Fruit fly (Drosophila melanogaster) whole organism, larva: ENCODE data around the gene Dhc36C.

Source experiments
- noc ChIP-seq: fragments of 200-800 bp; sonication (Bioruptor generic); optimal IDR thresholded peaks from 3 replicates; lab custom pipeline; 2019; ENCODE audit warnings: missing biosample characterization, mild to moderate bottlenecking, missing genetic modification characterization, moderate library complexity

The Dhc36C gene

DNA sequence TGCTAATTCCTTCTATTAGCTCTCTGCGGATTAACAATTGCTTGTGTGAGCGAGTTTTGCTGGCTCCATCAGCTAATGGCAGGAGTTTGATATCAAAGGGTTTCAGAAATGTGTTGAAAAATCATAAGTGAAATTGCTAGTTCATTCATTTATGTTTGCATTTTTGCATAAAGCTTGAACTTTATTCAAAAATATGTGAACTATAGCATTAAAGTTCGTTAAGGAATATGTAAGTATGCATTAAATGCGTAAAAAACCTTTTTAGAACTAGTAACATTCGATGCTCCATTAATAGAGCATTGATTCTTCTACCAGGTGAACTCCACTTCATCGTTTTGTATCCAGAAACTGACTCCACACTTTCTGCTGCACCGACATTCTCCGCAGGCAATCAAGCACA is 8.5 kb upstream of the Dhc36C start:
- no peak for TF ChIP-seq noc (tag; lab: Kevin White, UChicago)

DNA sequence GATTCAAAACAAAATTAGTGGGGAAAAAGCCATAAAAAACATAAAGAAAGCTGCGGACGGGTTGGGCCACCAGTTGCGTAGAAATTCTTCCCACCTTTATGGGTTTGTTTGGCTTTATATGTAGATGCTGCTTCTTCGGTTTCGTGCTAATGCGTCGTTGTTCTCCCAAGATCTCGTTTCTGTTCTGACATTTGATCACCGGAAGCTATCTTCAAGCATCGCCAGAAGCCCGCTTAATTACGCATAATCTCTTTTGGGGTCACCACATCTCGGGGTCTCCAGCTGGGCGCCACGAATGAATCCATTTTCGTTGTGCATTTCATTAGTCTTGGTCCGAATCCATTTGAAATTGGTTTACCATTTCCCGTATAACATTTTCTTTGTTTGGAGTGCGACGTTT is 5.4 kb upstream of the Dhc36C start:
- no peak for TF ChIP-seq noc (tag; lab: Kevin White, UChicago)

DNA sequence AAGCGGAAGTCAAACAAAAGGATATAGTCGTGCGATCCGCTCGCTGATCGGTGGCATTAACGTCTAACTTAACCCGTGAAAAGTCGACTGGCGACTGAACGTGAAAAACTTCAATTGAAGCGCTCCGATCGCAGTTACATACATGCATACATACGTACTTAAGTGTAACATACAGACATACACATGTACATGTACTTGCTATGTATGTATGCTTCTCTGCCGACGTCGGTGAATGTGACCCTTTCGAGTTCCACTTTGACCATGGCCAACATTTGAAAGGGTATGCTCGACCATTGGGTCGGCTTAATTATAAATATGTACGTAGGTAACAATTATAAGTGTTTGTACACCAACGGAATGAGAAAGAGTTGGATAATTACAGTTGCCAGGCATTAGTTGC is 4.1 kb upstream of the Dhc36C start, which contains the start of gene qua:
TSS of gene qua (minus strand) at position 101 of the 400 bp plus-strand sequence.
- TF ChIP-seq noc (tag; lab: Kevin White, UChicago): no peak

DNA sequence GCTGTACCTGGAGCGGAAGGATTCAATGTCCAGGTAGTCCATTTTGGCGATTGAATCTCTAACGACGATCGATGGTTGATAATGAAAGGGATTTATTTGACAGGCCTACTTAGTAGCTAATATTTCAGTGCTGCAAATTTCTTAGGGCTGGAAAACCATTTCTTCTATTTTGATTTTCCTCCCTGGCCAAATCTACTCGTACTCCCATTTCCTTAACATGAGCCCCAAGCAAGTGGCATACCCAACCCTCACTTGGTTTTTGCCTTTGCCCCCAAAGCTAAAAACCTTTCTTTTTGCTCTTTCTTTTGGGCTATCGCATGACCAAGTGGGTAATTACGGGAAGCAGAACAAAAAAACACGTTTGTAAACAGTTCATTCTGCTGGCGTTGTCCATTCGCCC is 2.5 kb upstream of the Dhc36C start, which contains the start of gene CG15142:
TSS of gene CG15142 (minus strand) at position 101 of the 400 bp plus-strand sequence.
- TF ChIP-seq noc (tag; lab: Kevin White, UChicago): no peak

DNA sequence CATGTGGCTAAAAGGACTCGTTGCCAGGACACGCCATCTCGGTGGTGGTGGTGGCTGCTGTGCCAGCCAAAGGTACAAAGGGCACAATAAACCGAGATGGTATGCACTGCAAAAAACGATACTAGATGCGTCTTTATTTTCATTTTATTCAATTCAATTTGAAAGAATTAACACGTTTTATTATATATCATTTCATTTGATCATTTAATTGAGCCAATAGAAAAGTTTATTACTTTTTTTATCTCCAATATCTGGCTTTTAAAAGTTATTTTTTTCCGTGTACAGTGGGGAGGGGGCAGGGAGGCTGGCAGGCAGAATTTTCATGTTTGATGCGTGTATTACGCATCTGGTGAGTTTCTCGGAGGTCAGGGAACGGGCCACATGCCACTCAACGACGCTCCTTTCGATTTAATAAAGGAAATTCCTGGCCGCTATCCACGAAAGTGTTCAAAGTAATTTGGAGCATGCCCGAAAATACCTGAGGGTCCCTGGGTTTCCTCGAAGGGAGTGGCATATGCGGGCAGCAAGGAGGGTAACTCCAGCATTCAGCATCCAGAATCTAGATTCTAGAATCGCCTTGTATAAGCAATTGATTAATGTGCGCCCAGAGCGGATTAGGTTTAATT is 13.0 kb downstream of the Dhc36C start:
- peak; percentile 32 for TF ChIP-seq noc (tag; lab: Kevin White, UChicago)

DNA sequence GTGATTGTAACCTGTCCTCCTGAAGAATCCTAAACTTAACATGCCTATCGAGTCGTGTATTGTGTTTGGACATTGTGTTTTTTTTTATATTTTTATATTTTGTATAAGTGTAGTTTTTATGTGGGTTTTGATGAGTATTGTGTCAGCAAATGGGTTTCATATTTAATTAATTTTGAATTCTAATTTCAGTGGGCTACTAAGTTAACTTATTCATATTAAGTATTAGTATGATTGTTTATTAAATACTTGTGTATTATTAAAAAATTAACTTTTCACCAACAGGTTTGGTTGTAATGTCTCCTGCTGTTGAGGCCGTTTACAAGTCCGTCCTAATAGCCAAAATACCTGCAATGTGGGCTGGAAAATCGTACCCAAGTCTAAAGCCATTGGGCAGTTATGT is 23.2 kb downstream of the Dhc36C start, which contains the start of gene CG15143:
TSS of gene CG15143 (minus strand) at position 101 of the 400 bp plus-strand sequence.
- TF ChIP-seq noc (tag; lab: Kevin White, UChicago): no peak

DNA sequence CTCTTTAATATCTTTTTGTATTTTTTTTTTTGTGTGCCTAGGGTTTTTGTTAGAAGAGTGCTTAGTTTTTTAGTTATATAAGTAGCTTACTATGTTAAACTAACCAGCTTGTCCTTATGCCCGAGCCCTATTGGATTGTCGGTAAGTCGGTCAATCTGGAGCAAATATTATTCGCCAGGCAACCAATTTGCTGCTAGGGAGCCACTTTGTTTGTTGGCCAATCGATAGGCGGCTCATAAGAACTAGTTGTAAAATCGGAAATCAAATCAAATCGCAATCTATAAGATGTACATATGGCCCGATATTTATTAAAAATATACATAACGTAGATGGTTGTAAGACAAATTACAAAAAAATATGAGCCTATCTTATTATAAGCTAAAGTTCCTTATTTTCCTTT is 27.8 kb downstream of the Dhc36C start, which contains the start of gene CG15144:
TSS of gene CG15144 (minus strand) at position 101 of the 400 bp plus-strand sequence.
- no peak for TF ChIP-seq noc (tag; lab: Kevin White, UChicago)

DNA sequence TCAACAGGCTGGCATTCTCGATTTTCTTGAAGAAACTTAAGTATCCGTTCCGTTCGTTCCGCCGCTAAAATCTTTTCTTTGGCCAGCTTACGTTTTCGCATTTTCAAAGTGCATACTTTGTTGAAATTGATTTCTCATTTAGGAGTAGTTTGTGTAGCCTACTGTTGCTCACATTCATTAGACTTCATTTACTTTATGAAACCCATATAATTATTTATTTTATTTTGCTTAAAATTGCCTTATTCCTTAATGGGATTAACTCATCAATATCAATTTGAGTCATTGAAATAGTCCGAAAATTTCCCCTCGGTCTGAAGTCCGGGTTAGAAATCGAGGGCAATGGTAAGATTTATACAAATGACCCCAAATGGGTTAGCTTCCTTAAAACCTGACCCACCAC is 30.9 kb downstream of the Dhc36C start, which contains the start of gene CG15145:
TSS of gene CG15145 (minus strand) at position 101 of the 400 bp plus-strand sequence.
- no peak for TF ChIP-seq noc (tag; lab: Kevin White, UChicago)

DNA sequence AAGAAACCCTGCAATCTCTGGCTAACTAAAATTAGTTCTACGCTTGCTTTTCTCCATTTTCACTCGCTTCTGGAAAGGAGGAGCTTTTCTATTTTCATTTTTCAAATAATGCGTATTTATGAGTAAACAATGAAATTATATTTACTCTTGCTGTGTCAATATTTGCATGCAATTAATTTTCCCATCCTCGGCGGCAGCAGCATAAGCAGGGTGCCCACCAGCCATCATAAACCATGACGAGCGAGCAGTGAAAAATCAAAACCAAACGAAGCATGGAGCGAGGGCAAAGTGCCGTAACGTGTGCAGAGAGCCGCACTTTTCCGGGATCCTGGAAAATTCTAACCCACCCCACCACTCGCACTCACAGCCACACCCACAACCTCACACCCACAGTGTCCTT is 32.6 kb downstream of the Dhc36C start:
- no peak for TF ChIP-seq noc (tag; lab: Kevin White, UChicago)

DNA sequence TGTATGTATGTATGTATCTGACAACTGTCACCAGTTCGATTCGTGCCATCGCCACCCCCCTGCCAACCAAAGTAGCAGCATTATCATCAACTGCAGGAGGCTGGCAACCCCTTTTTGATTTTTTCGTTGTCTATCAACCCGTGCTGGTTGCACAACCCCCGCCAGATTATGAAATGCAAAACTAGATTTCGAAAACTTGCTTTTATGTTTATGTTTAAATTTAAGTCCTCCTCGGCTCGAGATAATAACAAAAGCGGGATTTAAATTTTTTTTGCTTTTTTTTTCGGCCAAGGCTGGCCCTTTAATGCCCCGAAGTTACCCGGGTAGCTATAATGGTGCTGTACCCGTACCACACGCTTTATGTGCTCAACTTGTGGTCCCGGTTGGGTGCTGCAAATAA is 39.9 kb downstream of the Dhc36C start:
- TF ChIP-seq noc (tag; lab: Kevin White, UChicago): no peak

DNA sequence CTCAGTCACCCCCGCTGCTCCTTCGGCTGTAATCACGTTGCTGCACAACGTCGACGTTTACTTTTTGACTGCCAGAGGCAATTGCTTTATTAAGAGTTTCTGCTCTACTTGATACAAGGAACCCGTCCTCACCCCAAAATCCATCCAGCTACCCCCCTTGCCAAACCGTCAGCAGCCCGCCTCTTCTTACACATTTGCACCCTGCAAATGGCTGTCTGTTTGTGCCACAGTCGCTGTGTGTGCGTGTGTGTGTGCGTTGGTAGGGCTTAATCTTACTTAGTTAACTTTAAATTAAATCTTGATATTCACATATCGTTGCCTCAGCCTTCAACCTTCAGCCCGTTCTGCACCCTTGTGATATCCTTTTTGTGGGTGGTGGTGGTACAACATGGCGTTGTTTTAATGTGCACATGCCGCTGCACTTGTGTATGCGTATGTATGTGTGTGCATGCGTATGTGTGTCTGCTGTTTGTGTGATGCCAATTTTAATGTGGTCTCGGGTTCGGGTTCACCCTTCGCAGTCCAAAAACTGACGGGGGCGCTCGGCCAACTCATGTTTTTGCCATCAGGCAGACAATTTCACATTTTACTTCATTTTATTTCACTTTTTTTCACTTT is 41.6 kb downstream of the Dhc36C start:
- no peak for TF ChIP-seq noc (tag; lab: Kevin White, UChicago)

DNA sequence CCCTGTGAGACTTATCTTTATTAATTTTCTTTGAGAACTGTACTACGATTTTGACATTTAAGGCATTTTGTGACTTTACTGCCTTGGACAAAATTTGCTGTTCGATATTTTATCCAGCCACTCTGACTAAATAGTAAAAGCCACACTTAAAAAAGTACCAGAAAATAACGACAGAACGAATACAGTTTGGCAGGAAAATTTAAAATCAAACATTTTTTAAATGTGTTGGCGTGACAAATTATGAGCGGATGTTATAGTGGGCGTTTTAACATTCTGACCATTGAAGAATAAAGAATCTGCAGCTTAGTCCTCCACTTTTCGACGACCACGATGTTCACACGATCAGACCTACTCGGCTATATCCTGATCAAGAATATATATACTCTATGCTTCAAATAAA is 54.5 kb downstream of the Dhc36C start, which contains the start of gene CG7094:
TSS of gene CG7094 (minus strand) at position 101 of the 400 bp plus-strand sequence.
- TF ChIP-seq noc (tag; lab: Kevin White, UChicago): no peak

DNA sequence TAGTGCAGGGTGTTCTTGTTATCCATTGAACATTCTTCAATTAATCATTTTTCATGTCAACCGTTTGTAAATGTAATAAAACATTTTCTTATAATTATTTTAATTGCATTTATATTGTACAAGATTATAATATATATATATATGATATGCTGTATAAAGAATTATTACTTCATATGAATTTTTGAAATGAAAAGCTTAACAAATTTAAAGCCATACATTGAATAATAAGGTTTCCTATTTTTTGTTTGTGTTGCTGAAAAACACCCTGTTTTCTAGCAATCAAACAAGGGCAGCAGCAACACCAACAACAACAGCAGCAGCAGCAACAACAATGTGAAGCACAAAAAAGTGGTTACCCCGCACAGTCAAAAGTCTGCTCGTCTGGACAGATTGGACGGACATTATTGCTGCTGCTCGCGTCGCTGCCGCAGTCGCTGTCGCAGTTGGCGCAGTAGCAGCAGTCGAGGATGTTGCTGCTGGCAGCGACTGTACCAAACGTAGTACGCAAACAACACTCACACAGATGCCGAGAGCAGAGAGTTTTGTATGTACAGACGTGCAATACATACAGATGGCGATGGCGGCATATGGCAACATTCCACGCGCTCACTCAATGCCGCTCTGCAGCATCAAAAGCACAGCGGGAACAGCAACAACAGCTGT is 57.0 kb downstream of the Dhc36C start:
- TF ChIP-seq noc (tag; lab: Kevin White, UChicago): peak; percentile 31

DNA sequence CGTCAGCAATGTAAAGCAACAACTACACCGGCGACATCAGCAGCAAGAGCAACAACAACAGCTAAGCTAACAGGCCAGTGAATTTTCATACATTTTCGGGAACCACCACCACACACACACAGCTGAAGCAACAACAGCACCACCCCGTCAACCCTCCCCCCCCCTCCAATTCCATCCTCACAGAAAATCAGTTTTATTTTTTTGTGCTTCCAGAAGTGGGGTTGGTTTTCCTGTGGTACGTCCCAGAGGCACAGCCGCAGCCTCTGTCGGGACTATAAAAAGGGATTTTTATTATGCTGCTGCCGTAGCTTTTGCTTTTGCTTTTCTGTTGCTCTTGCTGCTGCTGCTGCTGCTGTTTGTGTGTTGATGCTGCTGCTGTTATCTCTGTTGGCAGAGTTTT is 58.1 kb downstream of the Dhc36C start:
- TF ChIP-seq noc (tag; lab: Kevin White, UChicago): no peak

DNA sequence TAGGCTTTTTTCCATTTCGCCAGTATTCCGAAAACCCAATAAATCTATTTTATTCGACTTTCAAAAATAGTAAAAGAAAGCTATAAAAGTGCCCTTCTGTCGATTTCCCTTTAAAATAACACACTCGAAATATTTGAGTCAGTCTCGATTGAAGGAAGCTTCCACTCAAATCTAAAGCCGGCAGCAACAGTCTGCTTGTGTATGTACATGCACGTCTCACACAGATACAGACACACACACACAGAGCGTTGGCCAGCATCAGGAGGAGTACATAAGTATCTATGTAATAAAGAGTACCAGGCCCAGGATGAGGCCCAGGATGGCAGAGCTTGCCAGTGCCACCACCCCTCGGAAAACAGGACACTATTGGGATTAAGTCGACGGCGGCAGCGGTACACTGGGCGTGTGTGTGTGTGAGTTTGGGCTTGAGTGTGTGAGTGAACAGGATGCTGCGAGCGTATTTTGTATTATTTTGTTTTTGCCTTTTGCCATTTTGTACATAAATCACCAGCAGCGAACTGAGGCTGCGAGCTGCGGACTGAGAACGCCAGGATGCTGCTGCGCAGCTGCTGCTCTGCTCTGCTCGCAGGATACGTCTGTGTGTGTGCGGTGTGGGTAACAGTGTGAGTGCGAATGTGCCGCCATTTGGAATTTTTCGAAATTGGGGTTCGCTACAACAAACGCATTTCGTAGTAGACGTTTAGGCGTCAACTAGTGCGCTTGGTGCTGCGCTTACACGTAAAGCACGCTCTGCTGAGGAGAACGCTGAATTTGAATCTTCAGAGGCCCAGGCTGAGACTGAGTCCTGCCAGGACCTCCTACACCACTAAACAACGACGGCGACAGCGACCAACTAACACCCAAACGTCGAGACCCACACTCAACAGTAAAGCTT is 59.2 kb downstream of the Dhc36C start:
- TF ChIP-seq noc (tag; lab: Kevin White, UChicago): no peak
